Fruit fly (Drosophila melanogaster) whole organism, embryonic: ENCODE data around the gene Son.

Experiments
- BtbVII ChIP-seq: fragments of 200-800 bp; sonication (Bioruptor generic); optimal IDR thresholded peaks from 3 replicates; lab custom pipeline; 2017; ENCODE audit warnings: missing biosample characterization, mild to moderate bottlenecking, missing genetic modification characterization
- CG12659 ChIP-seq: fragments of 200-800 bp; sonication (Bioruptor generic); optimal IDR thresholded peaks from 3 replicates; lab custom pipeline; 2017; ENCODE audit warnings: mild to moderate bottlenecking, missing biosample characterization, missing genetic modification reagents, missing genetic modification characterization
- CG12942 ChIP-seq: fragments of 200-800 bp; sonication (Bioruptor generic); optimal IDR thresholded peaks from 3 replicates; lab custom pipeline; 2016; ENCODE audit warnings: missing biosample characterization, missing genetic modification characterization
- CG1529 ChIP-seq: fragments of 200-800 bp; sonication (Bioruptor generic); optimal IDR thresholded peaks from 3 replicates; lab custom pipeline; 2018; ENCODE audit warnings: missing biosample characterization, missing genetic modification characterization
- CG15514 ChIP-seq: fragments of 200-800 bp; sonication (Bioruptor generic); optimal IDR thresholded peaks from 3 replicates; lab custom pipeline; 2017; ENCODE audit warnings: missing biosample characterization, missing genetic modification characterization, mild to moderate bottlenecking, moderate library complexity, missing genetic modification reagents
- CG15601 ChIP-seq: fragments of 200-800 bp; sonication (Bioruptor generic); optimal IDR thresholded peaks from 3 replicates; lab custom pipeline; 2019; ENCODE audit warnings: missing biosample characterization, mild to moderate bottlenecking, missing genetic modification characterization, moderate library complexity
- CG16863 ChIP-seq: fragments of 200-800 bp; sonication (Bioruptor generic); optimal IDR thresholded peaks from 3 replicates; lab custom pipeline; 2016; ENCODE audit warnings: missing biosample characterization, missing genetic modification characterization
- CG17568 ChIP-seq: fragments of 200-800 bp; sonication (Bioruptor generic); optimal IDR thresholded peaks from 2 replicates; lab custom pipeline; 2018; ENCODE audit warnings: missing biosample characterization, mild to moderate bottlenecking, missing genetic modification characterization, moderate library complexity
- CG17912 ChIP-seq: fragments of 200-800 bp; sonication (Bioruptor generic); optimal IDR thresholded peaks from 2 replicates; lab custom pipeline; 2018; ENCODE audit warnings: missing biosample characterization, mild to moderate bottlenecking, missing genetic modification characterization
- CG30431 ChIP-seq: fragments of 200-800 bp; sonication (Bioruptor generic); optimal IDR thresholded peaks from 2 replicates; lab custom pipeline; 2017; ENCODE audit warnings: missing biosample characterization, missing genetic modification characterization
- CG3726 ChIP-seq: fragments of 200-800 bp; sonication (Bioruptor generic); IDR thresholded peaks from 3 replicates; pipeline ENCODE4, ENCODE4 v1.3.6; 2022; ENCODE audit warnings: missing biosample characterization, missing genetic modification characterization
- CG6791 ChIP-seq: fragments of 200-800 bp; sonication (Bioruptor generic); IDR thresholded peaks from 3 replicates; pipeline ENCODE4 v1.3.6; 2022; ENCODE audit warnings: missing biosample characterization, missing genetic modification characterization; ENCODE audit not compliant: partially characterized antibody
- CG6813 ChIP-seq: fragments of 200-800 bp; sonication (Bioruptor generic); optimal IDR thresholded peaks from 2 replicates; lab custom pipeline; 2017; ENCODE audit warnings: missing biosample characterization, missing genetic modification characterization, mild to moderate bottlenecking, moderate library complexity, missing genetic modification reagents
- CG7839 ChIP-seq: fragments of 200-800 bp; sonication (Bioruptor generic); optimal IDR thresholded peaks from 3 replicates; lab custom pipeline; 2018; ENCODE audit warnings: missing biosample characterization, mild to moderate bottlenecking, missing genetic modification characterization, moderate library complexity
- CG7987 ChIP-seq: fragments of 200-800 bp; sonication (Bioruptor generic); optimal IDR thresholded peaks from 2 replicates; lab custom pipeline; 2018; ENCODE audit warnings: missing biosample characterization, mild to moderate bottlenecking, missing genetic modification characterization, moderate library complexity
- CG8281 ChIP-seq: fragments of 200-800 bp; sonication (Bioruptor generic); optimal IDR thresholded peaks from 2 replicates; lab custom pipeline; 2018; ENCODE audit warnings: missing biosample characterization, mild to moderate bottlenecking, missing genetic modification characterization, moderate library complexity
- CG8924 ChIP-seq: fragments of 200-800 bp; optimal IDR thresholded peaks from 3 replicates; lab custom pipeline; 2019; ENCODE audit warnings: missing biosample characterization, mild to moderate bottlenecking, missing genetic modification characterization, moderate library complexity
- CG9437 ChIP-seq: fragments of 200-800 bp; sonication (Bioruptor generic); optimal IDR thresholded peaks from 2 replicates; lab custom pipeline; 2018; ENCODE audit warnings: missing biosample characterization, mild to moderate bottlenecking, missing genetic modification characterization
- Dip3 ChIP-seq: fragments of 200-800 bp; sonication (Bioruptor generic); optimal IDR thresholded peaks from 3 replicates; lab custom pipeline; 2016; ENCODE audit warnings: missing biosample characterization, missing genetic modification characterization
- Dref ChIP-seq: fragments of 200-800 bp; sonication (Bioruptor generic); IDR thresholded peaks from 2 replicates; pipeline ENCODE4 v1.3.6; 2022; ENCODE audit warnings: missing biosample characterization, missing genetic modification characterization
- ERR ChIP-seq: fragments of 200-800 bp; sonication (Bioruptor generic); optimal IDR thresholded peaks from 2 replicates; lab custom pipeline; 2016; ENCODE audit warnings: missing biosample characterization, missing genetic modification characterization
- Fer2 ChIP-seq: fragments of 200-800 bp; sonication (Bioruptor generic); optimal IDR thresholded peaks from 2 replicates; lab custom pipeline; 2018; ENCODE audit warnings: missing biosample characterization, mild to moderate bottlenecking, missing genetic modification characterization, moderate library complexity
- Fer3 ChIP-seq: fragments of 200-800 bp; sonication (Bioruptor generic); optimal IDR thresholded peaks from 2 replicates; lab custom pipeline; 2018; ENCODE audit warnings: missing biosample characterization, mild to moderate bottlenecking, missing genetic modification characterization, moderate library complexity
- Lim3 ChIP-seq: fragments of 200-800 bp; sonication (Bioruptor generic); IDR thresholded peaks from 2 replicates; pipeline ENCODE4 v1.3.6; 2022; ENCODE audit warnings: missing biosample characterization, missing genetic modification characterization
- Nf-YB ChIP-seq: fragments of 200-800 bp; sonication (Bioruptor generic); optimal IDR thresholded peaks from 3 replicates; lab custom pipeline; 2019; ENCODE audit warnings: missing biosample characterization, mild to moderate bottlenecking, missing genetic modification characterization, moderate library complexity
- Sox100B ChIP-seq: fragments of 200-800 bp; sonication (Bioruptor generic); optimal IDR thresholded peaks from 3 replicates; lab custom pipeline; 2018; ENCODE audit warnings: missing biosample characterization, mild to moderate bottlenecking, missing genetic modification characterization
- Sry-β ChIP-seq: fragments of 200-800 bp; sonication (Bioruptor generic); optimal IDR thresholded peaks from 2 replicates; lab custom pipeline; 2018; ENCODE audit warnings: missing biosample characterization, mild to moderate bottlenecking, missing genetic modification characterization, moderate library complexity
- abd-A ChIP-seq: fragments of 200-800 bp; sonication (Bioruptor generic); optimal IDR thresholded peaks from 3 replicates; lab custom pipeline; 2019; ENCODE audit warnings: missing biosample characterization, mild to moderate bottlenecking, missing genetic modification characterization, moderate library complexity
- cas ChIP-seq: fragments of 200-800 bp; sonication (Bioruptor generic); IDR thresholded peaks from 2 replicates; pipeline ENCODE4 v1.3.6; 2022; ENCODE audit warnings: missing biosample characterization, missing genetic modification characterization
- caup ChIP-seq: fragments of 200-800 bp; sonication (Bioruptor generic); optimal IDR thresholded peaks from 3 replicates; lab custom pipeline; 2017; ENCODE audit warnings: missing biosample characterization, mild to moderate bottlenecking, missing genetic modification characterization, moderate library complexity; ENCODE audit not compliant: severe bottlenecking
- croc ChIP-seq: fragments of 200-800 bp; sonication (Bioruptor generic); conservative IDR thresholded peaks from 3 replicates; pipeline ENCODE4 v1.3.6; 2022; ENCODE audit warnings: missing biosample characterization, missing genetic modification characterization
- crol ChIP-seq: fragments of 200-800 bp; sonication (Bioruptor generic); IDR thresholded peaks from 2 replicates; pipeline ENCODE4 v1.3.6; 2022; ENCODE audit warnings: missing biosample characterization, missing genetic modification characterization
- da ChIP-seq: fragments of 200-800 bp; sonication (Bioruptor generic); optimal IDR thresholded peaks from 2 replicates; lab custom pipeline; 2016; ENCODE audit warnings: missing biosample characterization, missing genetic modification characterization
- exex ChIP-seq: fragments of 200-800 bp; sonication (Bioruptor generic); optimal IDR thresholded peaks from 4 replicates; lab custom pipeline; 2018; ENCODE audit warnings: missing biosample characterization, mild to moderate bottlenecking, missing genetic modification characterization, moderate library complexity
- fru ChIP-seq: fragments of >200 bp; optimal IDR thresholded peaks from 2 replicates; lab custom pipeline; 2017
- kah ChIP-seq: fragments of 200-800 bp; sonication (Bioruptor generic); optimal IDR thresholded peaks from 2 replicates; lab custom pipeline; 2018; ENCODE audit warnings: missing biosample characterization, mild to moderate bottlenecking, missing genetic modification characterization
- luna ChIP-seq: fragments of 200-800 bp; sonication (Bioruptor generic); optimal IDR thresholded peaks from 2 replicates; lab custom pipeline; 2016; ENCODE audit warnings: missing biosample characterization, missing genetic modification characterization
- mirr ChIP-seq: fragments of 200-800 bp; sonication (Bioruptor generic); optimal IDR thresholded peaks from 3 replicates; lab custom pipeline; 2018; ENCODE audit warnings: missing biosample characterization, mild to moderate bottlenecking, missing genetic modification characterization
- pita ChIP-seq: fragments of 200-800 bp; sonication (Bioruptor generic); optimal IDR thresholded peaks from 2 replicates; lab custom pipeline; 2017; ENCODE audit warnings: missing biosample characterization, mild to moderate bottlenecking, missing genetic modification characterization
- rib ChIP-seq: fragments of 200-800 bp; sonication (Bioruptor generic); IDR thresholded peaks from 2 replicates; pipeline ENCODE4 v1.3.6; 2022; ENCODE audit warnings: missing biosample characterization, missing genetic modification characterization
- schlank ChIP-seq: fragments of 200-800 bp; sonication (Bioruptor generic); optimal IDR thresholded peaks from 2 replicates; lab custom pipeline; 2018; ENCODE audit warnings: missing biosample characterization, mild to moderate bottlenecking, missing genetic modification characterization
- sd ChIP-seq: fragments of 200-800 bp; sonication (Bioruptor generic); optimal IDR thresholded peaks from 3 replicates; lab custom pipeline; 2018; ENCODE audit warnings: missing biosample characterization, mild to moderate bottlenecking, missing genetic modification characterization, moderate library complexity
- sens ChIP-seq: fragments of 200-800 bp; sonication (Bioruptor generic); peaks from one replicate; lab custom pipeline; 2016; ENCODE audit warnings: missing biosample characterization, missing genetic modification characterization
- sug ChIP-seq: fragments of 200-800 bp; optimal IDR thresholded peaks from 2 replicates; lab custom pipeline; 2019; ENCODE audit warnings: missing biosample characterization, mild to moderate bottlenecking, missing genetic modification characterization, moderate library complexity
- tna ChIP-seq: fragments of 200-800 bp; sonication (Bioruptor generic); IDR thresholded peaks from 2 replicates; pipeline ENCODE4 v1.3.6; 2022; ENCODE audit warnings: missing biosample characterization, missing genetic modification characterization; ENCODE audit not compliant: partially characterized antibody
- toy ChIP-seq: fragments of 200-800 bp; sonication (Bioruptor generic); IDR thresholded peaks from 2 replicates; pipeline ENCODE4 v1.3.6; 2022; ENCODE audit warnings: missing biosample characterization, missing genetic modification characterization
- ttk ChIP-seq: fragments of 200-800 bp; sonication (Bioruptor generic); IDR thresholded peaks from 2 replicates; pipeline ENCODE4 v2.1.2; 2022; ENCODE audit warnings: missing biosample characterization, missing genetic modification characterization
- unc-4 ChIP-seq: fragments of 200-800 bp; sonication (Bioruptor generic); IDR thresholded peaks from 2 replicates; pipeline ENCODE4 v1.3.6; 2022; ENCODE audit warnings: missing biosample characterization, missing genetic modification characterization; ENCODE audit not compliant: partially characterized antibody
- z ChIP-seq: fragments of 200-800 bp; sonication (Bioruptor generic); IDR thresholded peaks from 3 replicates; pipeline ENCODE4 v1.3.6; 2022; ENCODE audit warnings: missing biosample characterization, missing genetic modification characterization
- zen2 ChIP-seq: fragments of 200-800 bp; sonication (Bioruptor generic); IDR thresholded peaks from 3 replicates; pipeline ENCODE4 v1.3.6; 2022; ENCODE audit warnings: missing biosample characterization, missing genetic modification characterization; ENCODE audit not compliant: partially characterized antibody

Gene Son

DNA sequence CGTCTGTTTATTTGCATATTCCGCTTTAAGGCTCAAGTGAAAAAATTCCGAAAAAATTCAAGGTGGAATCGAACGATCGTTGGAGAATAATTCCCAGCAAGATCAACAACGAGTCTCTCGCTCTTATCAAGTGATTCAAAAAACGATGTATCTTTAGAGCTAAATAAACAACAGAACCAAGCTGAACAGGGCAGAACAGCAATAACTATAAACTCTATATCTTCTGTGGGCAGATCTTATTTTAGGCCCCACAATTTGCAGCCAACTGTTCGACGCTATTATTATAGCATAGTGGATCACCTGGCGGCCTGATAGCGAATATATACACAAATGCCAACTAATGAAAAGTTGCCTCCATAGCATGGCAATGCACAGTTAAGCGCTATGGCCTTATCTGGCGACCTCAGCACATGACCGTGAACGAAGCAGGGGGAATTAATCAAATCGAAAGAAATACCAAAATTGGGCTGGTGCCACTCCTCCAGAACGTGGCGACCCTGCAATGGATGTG is 48.4 kb upstream of the Son start (continued):
- peak; percentile 18 for TF ChIP-seq BtbVII
- peak; percentile 25 for TF ChIP-seq Fer3 (tag; lab: Kevin White, UChicago)
- no peak for TF ChIP-seq CG6813 (GFP tag; lab: Kevin White, UChicago)
- peak; percentile 79 for TF ChIP-seq CG7987 (GFP tag; lab: Kevin White, UChicago)
- TF ChIP-seq schlank = peak; percentile 19
- peak; percentile 15 for TF ChIP-seq caup (GFP tag; lab: Kevin White, UChicago)
- TF ChIP-seq abd-A (tag; lab: Kevin White, UChicago) = peak; percentile 33
- peak; percentile 69 for TF ChIP-seq sd (tag; lab: Kevin White, UChicago)
- TF ChIP-seq exex (tag; lab: Kevin White, UChicago) = peak; percentile 72
- peak; percentile 81 for TF ChIP-seq sug (tag; lab: Kevin White, UChicago)
- TF ChIP-seq tna = 0 out of 2 replicates have a peak, but pooled peaks have one; percentile 15
- TF ChIP-seq kah = no peak
- TF ChIP-seq Lim3 = no peak; the same call in 1 of the 2 replicates
- peak; percentile 15 for TF ChIP-seq sens (GFP tag; lab: Kevin White, UChicago)
- no peak for TF ChIP-seq luna (GFP tag; lab: Kevin White, UChicago)
- peak; percentile 14 for TF ChIP-seq da (GFP tag; lab: Kevin White, UChicago)
- TF ChIP-seq, all 482 proteins: peak for 46

DNA sequence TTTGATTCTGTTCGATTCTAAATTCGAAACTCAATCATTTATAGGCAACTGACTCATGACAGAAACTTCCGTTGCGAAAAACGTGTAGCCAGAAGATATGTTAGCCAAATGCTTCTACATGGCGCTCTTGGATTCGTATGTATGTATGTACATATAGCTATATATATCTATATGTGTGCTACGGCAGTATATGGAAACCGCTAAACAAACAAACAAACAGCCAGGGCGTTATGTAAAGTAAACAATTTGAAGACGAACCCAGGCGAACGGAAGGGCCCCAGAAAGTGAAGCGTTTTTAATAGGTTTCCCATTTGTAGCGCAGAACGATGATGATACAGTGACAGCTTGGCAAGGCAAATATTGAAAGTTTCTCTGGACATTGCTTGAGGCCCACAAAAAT is 47.9 kb upstream of the Son start:
- TF ChIP-seq CG16863 (GFP tag; lab: Kevin White, UChicago) = no peak
- no peak for TF ChIP-seq CG1529 (GFP tag; lab: Kevin White, UChicago)
- TF ChIP-seq toy = no peak
- no peak for TF ChIP-seq CG15601 (tag; lab: Kevin White, UChicago)
- no peak for TF ChIP-seq abd-A (tag; lab: Kevin White, UChicago)
- TF ChIP-seq pita (GFP tag; lab: Kevin White, UChicago) = no peak
- no peak for TF ChIP-seq unc-4 (GFP tag; lab: Robert Waterston, UW)
- no peak for TF ChIP-seq fru (lab: Kevin White, UChicago)
- TF ChIP-seq ERR (GFP tag; lab: Kevin White, UChicago) = no peak
- TF ChIP-seq cas (GFP tag; lab: Robert Waterston, UW) = no peak
- TF ChIP-seq crol = no peak
- TF ChIP-seq Fer2 (tag; lab: Kevin White, UChicago) = no peak
- TF ChIP-seq Sox100B (GFP tag; lab: Kevin White, UChicago) = peak; percentile 2
- TF ChIP-seq CG30431 (GFP tag; lab: Kevin White, UChicago) = no peak
- TF ChIP-seq CG6813 (GFP tag; lab: Kevin White, UChicago) = no peak
- TF ChIP-seq CG17912 (GFP tag; lab: Kevin White, UChicago) = no peak
- TF ChIP-seq mirr = no peak
- TF ChIP-seq CG17568 (GFP tag; lab: Kevin White, UChicago) = peak; percentile 37
- no peak for TF ChIP-seq CG3726 (GFP tag; lab: Robert Waterston, UW)
- no peak for TF ChIP-seq CG12942
- no peak for TF ChIP-seq CG8924
- no peak for TF ChIP-seq CG6791 (GFP tag; lab: Robert Waterston, UW)
- TF ChIP-seq z = no peak
- TF ChIP-seq CG12659 = no peak
- TF ChIP-seq CG15514 (GFP tag; lab: Kevin White, UChicago) = no peak
- TF ChIP-seq ttk (GFP tag; lab: Robert Waterston, UW) = no peak
- TF ChIP-seq croc (GFP tag; lab: Robert Waterston, UW) = no peak
- peak; percentile 14 for TF ChIP-seq Nf-YB (GFP tag; lab: Kevin White, UChicago)
- TF ChIP-seq Dref (GFP tag; lab: Robert Waterston, UW) = no peak
- no peak for TF ChIP-seq CG7839 (tag; lab: Kevin White, UChicago)
- no peak for TF ChIP-seq Dip3 (GFP tag; lab: Kevin White, UChicago)
- no peak for TF ChIP-seq CG9437 (GFP tag; lab: Kevin White, UChicago)
- TF ChIP-seq Sry-β (GFP tag; lab: Kevin White, UChicago) = no peak
- TF ChIP-seq rib = no peak
- no peak for TF ChIP-seq CG8281
- no peak for TF ChIP-seq zen2
